Fruit fly (Drosophila melanogaster) whole organism, embryonic: ENCODE measurements around the gene VhaAC39-1.

ENCODE experiments used
- Adf1 ChIP-seq: fragments of 200-800 bp; sonication (Bioruptor generic); IDR thresholded peaks from 2 replicates; pipeline ENCODE4 v1.3.6; 2022; ENCODE audit warnings: missing biosample characterization, missing genetic modification characterization
- Awh ChIP-seq: fragments of 200-800 bp; sonication (Bioruptor generic); IDR thresholded peaks from 2 replicates; pipeline ENCODE4, ENCODE4 v1.3.6; 2022; ENCODE audit warnings: missing biosample characterization, missing genetic modification characterization
- B-H2 ChIP-seq: fragments of 200-800 bp; sonication (Bioruptor generic); optimal IDR thresholded peaks from 2 replicates; lab custom pipeline; 2018; ENCODE audit warnings: missing biosample characterization, mild to moderate bottlenecking, missing genetic modification characterization
- CG10209 ChIP-seq: fragments of 200-800 bp; sonication (Bioruptor generic); optimal IDR thresholded peaks from 3 replicates; lab custom pipeline; 2017; ENCODE audit warnings: missing biosample characterization, mild to moderate bottlenecking, missing genetic modification characterization, missing genetic modification reagents
- CG11696 ChIP-seq: fragments of 200-800 bp; sonication (Bioruptor generic); IDR thresholded peaks from 2 replicates; pipeline ENCODE4 v1.3.6; 2022; ENCODE audit warnings: missing biosample characterization, missing genetic modification characterization
- CG1529 ChIP-seq: fragments of 200-800 bp; sonication (Bioruptor generic); optimal IDR thresholded peaks from 3 replicates; lab custom pipeline; 2018; ENCODE audit warnings: missing biosample characterization, missing genetic modification characterization
- CG1602 ChIP-seq: fragments of 200-800 bp; sonication (Bioruptor generic); optimal IDR thresholded peaks from 3 replicates; lab custom pipeline; 2016; ENCODE audit warnings: missing biosample characterization, missing genetic modification characterization
- CG17912 ChIP-seq: fragments of 200-800 bp; sonication (Bioruptor generic); optimal IDR thresholded peaks from 2 replicates; lab custom pipeline; 2018; ENCODE audit warnings: missing biosample characterization, mild to moderate bottlenecking, missing genetic modification characterization
- CG31224 ChIP-seq: fragments of 200-800 bp; sonication (Bioruptor generic); IDR thresholded peaks from 2 replicates; pipeline ENCODE4 v1.3.6; 2022; ENCODE audit warnings: missing biosample characterization, missing genetic modification characterization
- CG32532 ChIP-seq: fragments of 200-800 bp; sonication (Bioruptor generic); IDR thresholded peaks from 2 replicates; pipeline ENCODE4 v1.3.6; 2022; ENCODE audit warnings: missing biosample characterization, missing genetic modification characterization
- CG34224 ChIP-seq: fragments of 200-800 bp; sonication (Bioruptor generic); IDR thresholded peaks from 3 replicates; pipeline ENCODE4 v1.3.6; 2022; ENCODE audit warnings: missing biosample characterization, missing genetic modification characterization; ENCODE audit not compliant: partially characterized antibody
- CG3847 ChIP-seq: fragments of 200-800 bp; sonication (Bioruptor generic); IDR thresholded peaks from 2 replicates; pipeline ENCODE4 v1.3.6; 2022; ENCODE audit warnings: missing biosample characterization, missing genetic modification characterization
- CG4328 ChIP-seq: fragments of 200-800 bp; sonication (Bioruptor generic); optimal IDR thresholded peaks from 3 replicates; lab custom pipeline; 2017; ENCODE audit warnings: missing biosample characterization, missing genetic modification reagents, missing genetic modification characterization
- CG43689 ChIP-seq: fragments of 200-800 bp; sonication (Bioruptor generic); IDR thresholded peaks from 2 replicates; pipeline ENCODE4 v1.3.6; 2022; ENCODE audit warnings: missing biosample characterization, missing genetic modification characterization
- CG4424 ChIP-seq: fragments of 200-800 bp; sonication (Bioruptor generic); optimal IDR thresholded peaks from 3 replicates; lab custom pipeline; 2016; ENCODE audit warnings: missing biosample characterization, missing genetic modification characterization
- CG4854 ChIP-seq: fragments of 200-800 bp; sonication (Bioruptor generic); optimal IDR thresholded peaks from 2 replicates; lab custom pipeline; 2016; ENCODE audit warnings: missing biosample characterization, missing genetic modification characterization, inconsistent platforms
- CG6654 ChIP-seq: fragments of 200-800 bp; sonication (Bioruptor generic); optimal IDR thresholded peaks from 2 replicates; lab custom pipeline; 2017; ENCODE audit warnings: missing biosample characterization, mild to moderate bottlenecking, missing genetic modification characterization
- CG6854 ChIP-seq: fragments of 200-800 bp; sonication (Bioruptor generic); optimal IDR thresholded peaks from 3 replicates; lab custom pipeline; 2017; ENCODE audit warnings: missing biosample characterization, mild to moderate bottlenecking, missing genetic modification characterization
- CG9609 ChIP-seq: fragments of 200-800 bp; sonication (Bioruptor generic); optimal IDR thresholded peaks from 3 replicates; lab custom pipeline; 2016; ENCODE audit warnings: missing biosample characterization, missing genetic modification characterization
- Camta ChIP-seq: fragments of 200-800 bp; sonication (Bioruptor generic); optimal IDR thresholded peaks from 2 replicates; lab custom pipeline; 2016; ENCODE audit warnings: missing biosample characterization, missing genetic modification characterization
- Hsf ChIP-seq: fragments of 200-800 bp; sonication (Bioruptor generic); optimal IDR thresholded peaks from 3 replicates; lab custom pipeline; 2016; ENCODE audit warnings: missing biosample characterization, missing genetic modification characterization
- MESR4 ChIP-seq: fragments of 200-800 bp; sonication (Bioruptor generic); optimal IDR thresholded peaks from 2 replicates; lab custom pipeline; 2018; ENCODE audit warnings: missing biosample characterization, mild to moderate bottlenecking, missing genetic modification characterization, moderate library complexity
- NFAT ChIP-seq: fragments of 200-800 bp; sonication (Bioruptor generic); IDR thresholded peaks from 2 replicates; pipeline ENCODE4 v1.3.6; 2022; ENCODE audit warnings: missing biosample characterization, missing genetic modification characterization
- Opbp ChIP-seq: fragments of 200-800 bp; sonication (Bioruptor generic); IDR thresholded peaks from 3 replicates; pipeline ENCODE4 v1.3.6; 2022; ENCODE audit warnings: missing biosample characterization, missing genetic modification characterization; ENCODE audit not compliant: partially characterized antibody
- Side ChIP-seq: fragments of 200-800 bp; sonication (Bioruptor generic); optimal IDR thresholded peaks from 2 replicates; lab custom pipeline; 2016; ENCODE audit warnings: missing biosample characterization, missing genetic modification characterization
- Spps ChIP-seq: fragments of 200-800 bp; sonication (Bioruptor generic); optimal IDR thresholded peaks from 2 replicates; lab custom pipeline; 2018; ENCODE audit warnings: missing biosample characterization, mild to moderate bottlenecking, missing genetic modification characterization
- Xrp1 ChIP-seq: fragments of 200-800 bp; sonication (Bioruptor generic); IDR thresholded peaks from 2 replicates; pipeline ENCODE4 v1.3.6; 2022; ENCODE audit warnings: missing biosample characterization, missing genetic modification characterization
- ab ChIP-seq: fragments of 200-800 bp; sonication (Bioruptor generic); optimal IDR thresholded peaks from 2 replicates; lab custom pipeline; 2016; ENCODE audit warnings: missing biosample characterization, missing genetic modification characterization
- ato ChIP-seq: fragments of 200-800 bp; sonication (Bioruptor generic); IDR thresholded peaks from 2 replicates; pipeline ENCODE4 v1.3.6; 2022; ENCODE audit warnings: missing biosample characterization, missing genetic modification characterization; ENCODE audit not compliant: partially characterized antibody
- bbx ChIP-seq: fragments of 200-800 bp; sonication (Bioruptor generic); IDR thresholded peaks from 2 replicates; pipeline ENCODE4 v1.3.6; 2022; ENCODE audit warnings: missing biosample characterization, missing genetic modification characterization; ENCODE audit not compliant: partially characterized antibody
- chm ChIP-seq: fragments of 200-800 bp; sonication (Bioruptor generic); IDR thresholded peaks from 2 replicates; pipeline ENCODE4 v1.3.6; 2022; ENCODE audit warnings: missing biosample characterization, missing genetic modification characterization
- crc ChIP-seq: fragments of 200-800 bp; sonication (Bioruptor generic); optimal IDR thresholded peaks from 2 replicates; lab custom pipeline; 2016; ENCODE audit warnings: missing biosample characterization, missing genetic modification characterization
- dimm ChIP-seq: fragments of 200-800 bp; sonication (Bioruptor generic); IDR thresholded peaks from 2 replicates; pipeline ENCODE4 v1.3.6; 2022; ENCODE audit warnings: missing biosample characterization, missing genetic modification characterization
- dmrt99B ChIP-seq: fragments of 200-800 bp; sonication (Bioruptor generic); optimal IDR thresholded peaks from 2 replicates; lab custom pipeline; 2018; ENCODE audit warnings: missing biosample characterization, mild to moderate bottlenecking, missing genetic modification characterization, moderate library complexity
- ewg ChIP-seq: fragments of 200-800 bp; sonication (Bioruptor generic); optimal IDR thresholded peaks from 3 replicates; lab custom pipeline; 2017; ENCODE audit warnings: mild to moderate bottlenecking, missing biosample characterization, missing genetic modification reagents, missing genetic modification characterization
- fru ChIP-seq: fragments of >200 bp; optimal IDR thresholded peaks from 2 replicates; lab custom pipeline; 2017
- gcm2 ChIP-seq: fragments of 200-800 bp; sonication (Bioruptor generic); optimal IDR thresholded peaks from 2 replicates; lab custom pipeline; 2016; ENCODE audit warnings: missing biosample characterization, missing genetic modification characterization
- jigr1 ChIP-seq: fragments of 200-800 bp; sonication (Bioruptor generic); IDR thresholded peaks from 3 replicates; pipeline ENCODE4 v1.3.6; 2022; ENCODE audit warnings: missing biosample characterization, missing genetic modification characterization
- kah ChIP-seq: fragments of 200-800 bp; sonication (Bioruptor generic); optimal IDR thresholded peaks from 2 replicates; lab custom pipeline; 2018; ENCODE audit warnings: missing biosample characterization, mild to moderate bottlenecking, missing genetic modification characterization
- kni ChIP-seq: fragments of 200-800 bp; sonication (Bioruptor generic); optimal IDR thresholded peaks from 3 replicates; lab custom pipeline; 2017; ENCODE audit warnings: mild to moderate bottlenecking, missing biosample characterization, missing genetic modification reagents, missing genetic modification characterization
- knrl ChIP-seq: fragments of 200-800 bp; sonication (Bioruptor generic); IDR thresholded peaks from 3 replicates; pipeline ENCODE4 v1.3.6; 2022; ENCODE audit warnings: missing biosample characterization, missing genetic modification characterization; ENCODE audit not compliant: partially characterized antibody
- nmo ChIP-seq: fragments of 200-800 bp; sonication (Bioruptor generic); optimal IDR thresholded peaks from 2 replicates; lab custom pipeline; 2018; ENCODE audit warnings: missing biosample characterization, mild to moderate bottlenecking, missing genetic modification characterization, moderate library complexity
- oc ChIP-seq: fragments of 200-800 bp; sonication (Bioruptor generic); optimal IDR thresholded peaks from 2 replicates; lab custom pipeline; 2018; ENCODE audit warnings: missing biosample characterization, mild to moderate bottlenecking, missing genetic modification characterization, moderate library complexity
- prd ChIP-seq, 3 experiments: fragments of >200 bp in 2 of 3; fragments of 200-800 bp in 1 of 3; sonication (Bioruptor generic) in 1 of 3; optimal IDR thresholded peaks in 2 of 3; IDR thresholded peaks in 1 of 3; 2 replicates in 2 of 3; 3 replicates in 1 of 3; pipeline versions ENCODE4 v1.3.6 to Lab custom; 2017 to 2022; ENCODE audit warnings: missing biosample characterization in 1 of 3, missing genetic modification characterization in 1 of 3
- sens-2 ChIP-seq: fragments of 200-800 bp; sonication (Bioruptor generic); IDR thresholded peaks from 2 replicates; pipeline ENCODE4 v1.3.6; 2022; ENCODE audit warnings: missing biosample characterization, missing genetic modification characterization
- sqz ChIP-seq: fragments of 200-800 bp; sonication (Bioruptor generic); optimal IDR thresholded peaks from 3 replicates; lab custom pipeline; 2018; ENCODE audit warnings: missing biosample characterization, mild to moderate bottlenecking, missing genetic modification characterization
- ssp ChIP-seq: fragments of 200-800 bp; sonication (Bioruptor generic); IDR thresholded peaks from 2 replicates; pipeline ENCODE4 v1.3.6; 2022; ENCODE audit warnings: missing biosample characterization, missing genetic modification characterization
- sug ChIP-seq: fragments of 200-800 bp; optimal IDR thresholded peaks from 2 replicates; lab custom pipeline; 2019; ENCODE audit warnings: missing biosample characterization, mild to moderate bottlenecking, missing genetic modification characterization, moderate library complexity
- tin ChIP-seq: fragments of 200-800 bp; sonication (Bioruptor generic); optimal IDR thresholded peaks from 3 replicates; lab custom pipeline; 2016; ENCODE audit warnings: missing biosample characterization, missing genetic modification characterization
- vvl ChIP-seq: fragments of 200-800 bp; sonication (Bioruptor generic); IDR thresholded peaks from 2 replicates; pipeline ENCODE4 v1.3.6; 2022; ENCODE audit warnings: missing biosample characterization, missing genetic modification characterization
- zen2 ChIP-seq: fragments of 200-800 bp; sonication (Bioruptor generic); IDR thresholded peaks from 3 replicates; pipeline ENCODE4 v1.3.6; 2022; ENCODE audit warnings: missing biosample characterization, missing genetic modification characterization; ENCODE audit not compliant: partially characterized antibody
- zfh1 ChIP-seq: fragments of 200-800 bp; sonication (Bioruptor generic); IDR thresholded peaks from 3 replicates; pipeline ENCODE4 v1.3.6; 2022; ENCODE audit warnings: missing biosample characterization, missing genetic modification characterization

The VhaAC39-1 gene

DNA sequence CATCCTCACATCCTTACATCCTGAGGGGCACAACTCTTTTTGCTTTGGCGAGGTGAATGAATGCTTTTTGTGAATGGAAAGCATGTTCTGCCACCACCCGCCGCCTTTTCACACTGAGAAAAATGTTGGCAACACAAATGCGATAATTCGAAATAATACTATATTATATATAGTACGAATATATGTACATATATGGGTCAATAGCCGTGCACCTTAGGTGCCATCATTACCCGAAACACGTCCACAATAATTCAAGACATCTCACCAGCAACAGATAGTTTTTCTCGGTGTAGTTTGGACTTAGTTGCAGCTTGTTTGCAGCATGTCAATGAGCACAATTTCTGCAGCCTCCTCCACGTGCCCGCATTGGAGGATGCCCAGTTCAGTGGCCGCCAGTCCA, 51.1 kb downstream of the VhaAC39-1 start (continued):
- TF ChIP-seq CG4424 (GFP tag; lab: Kevin White, UChicago) (no peak), CG4328 (GFP tag; lab: Kevin White, UChicago) (no peak), kni (GFP tag; lab: Kevin White, UChicago) (no peak), zfh1 (no peak), crc (GFP tag; lab: Kevin White, UChicago) (no peak), CG4854 (no peak), prd (optimal IDR thresholded peaks at IDR 0.05; lab: Kevin White, UChicago) (no peak), prd (GFP tag; IDR thresholded peaks at IDR 0.05; lab: Robert Waterston, UW) (peak; percentile 65; the same call in 2 of the 3 replicates), sqz (GFP tag; lab: Kevin White, UChicago) (no peak), CG9609 (no peak), ewg (GFP tag; lab: Kevin White, UChicago) (no peak), fru (lab: Kevin White, UChicago) (no peak), CG31224 (GFP tag; lab: Robert Waterston, UW) (no peak), NFAT (GFP tag; lab: Robert Waterston, UW) (no peak), ssp (GFP tag; lab: Robert Waterston, UW) (no peak), ab (GFP tag; lab: Kevin White, UChicago) (no peak), CG10209 (GFP tag; lab: Kevin White, UChicago) (peak; percentile 24), dimm (GFP tag; lab: Robert Waterston, UW) (no peak), Side (GFP tag; lab: Kevin White, UChicago) (no peak), Hsf (GFP tag; lab: Kevin White, UChicago) (no peak), sug (tag; lab: Kevin White, UChicago) (no peak), Adf1 (GFP tag; lab: Robert Waterston, UW) (no peak), Camta (GFP tag; lab: Kevin White, UChicago) (no peak), CG1602 (GFP tag; lab: Kevin White, UChicago) (no peak), tin (GFP tag; lab: Kevin White, UChicago) (no peak), bbx (no peak), kah (no peak), MESR4 (no peak), gcm2 (GFP tag; lab: Kevin White, UChicago) (no peak), Opbp (GFP tag; lab: Robert Waterston, UW) (no peak), CG43689 (GFP tag; lab: Robert Waterston, UW) (no peak), CG6654 (GFP tag; lab: Kevin White, UChicago) (no peak), zen2 (GFP tag; lab: Robert Waterston, UW) (no peak), vvl (peak; percentile 40; the same call in 1 of the 2 replicates), B-H2 (no peak), dmrt99B (tag; lab: Kevin White, UChicago) (peak; percentile 61), Spps (tag; lab: Kevin White, UChicago) (no peak), CG34224 (GFP tag; lab: Robert Waterston, UW) (no peak), CG3847 (GFP tag; lab: Robert Waterston, UW) (no peak), chm (GFP tag; lab: Robert Waterston, UW) (no peak), sens-2 (GFP tag; lab: Robert Waterston, UW) (no peak), CG6854 (no peak), jigr1 (GFP tag; lab: Robert Waterston, UW) (no peak), Xrp1 (GFP tag; lab: Robert Waterston, UW) (peak; percentile 21; the same call in 1 of the 2 replicates), ato (GFP tag; lab: Robert Waterston, UW) (no peak), nmo (GFP tag; lab: Kevin White, UChicago) (peak; percentile 28), oc (tag; lab: Kevin White, UChicago) (no peak), Awh (GFP tag; lab: Robert Waterston, UW) (no peak), CG11696 (no peak), CG1529 (GFP tag; lab: Kevin White, UChicago) (no peak), knrl (GFP tag; lab: Robert Waterston, UW) (no peak), CG32532 (GFP tag; lab: Robert Waterston, UW) (no peak; the same call in 1 of the 2 replicates), CG17912 (GFP tag; lab: Kevin White, UChicago) (no peak)
